Worm (Caenorhabditis elegans): ENCODE results near the gene K01A11.3.

The K01A11.3 gene

DNA sequence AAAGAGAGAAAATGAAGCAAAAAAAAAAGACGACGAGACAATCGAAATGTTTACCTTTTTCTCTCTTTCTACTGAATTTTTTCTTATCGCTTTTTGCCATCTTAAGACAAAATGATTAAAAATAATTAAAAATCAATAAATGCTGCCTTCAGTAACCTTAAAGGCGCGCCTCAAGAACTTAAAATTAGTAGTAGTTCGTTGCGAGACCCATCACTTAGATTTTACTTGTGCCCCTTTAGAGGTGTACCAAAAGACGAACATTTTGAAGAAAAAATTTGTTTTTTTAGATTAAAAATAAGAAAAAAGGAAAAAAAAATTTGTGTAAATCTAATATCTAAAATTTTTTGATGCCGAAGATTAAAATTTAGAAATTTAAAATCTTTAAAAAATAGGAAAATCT, 18.6 kb upstream of the K01A11.3 start:
- TF ChIP-seq blmp-1 (tag; optimal IDR thresholded peaks at IDR 0.05; ENCODE audit: insufficient read depth): no peak
- no peak for TF ChIP-seq nhr-11 (tag; optimal IDR thresholded peaks at IDR 0.05)
- TF ChIP-seq elt-3 (tag; optimal IDR thresholded peaks at IDR 0.05): no peak
- no peak for TF ChIP-seq snpc-4 (tag; optimal IDR thresholded peaks at IDR 0.05)
- TF ChIP-seq alr-1 (tag; optimal IDR thresholded peaks at IDR 0.05): no peak
- TF ChIP-seq mdl-1 (tag; optimal IDR thresholded peaks at IDR 0.05): no peak
- no peak for TF ChIP-seq mbf-1 (tag; optimal IDR thresholded peaks at IDR 0.05)
- no peak for TF ChIP-seq sem-4 (tag; optimal IDR thresholded peaks at IDR 0.05)
- TF ChIP-seq mab-5 (tag; optimal IDR thresholded peaks at IDR 0.05): no peak
- TF ChIP-seq ceh-16 (tag; optimal IDR thresholded peaks at IDR 0.05): no peak
- TF ChIP-seq aly-2 (tag; optimal IDR thresholded peaks at IDR 0.05): no peak
- TF ChIP-seq nhr-23 (tag; optimal IDR thresholded peaks at IDR 0.05): no peak
- TF ChIP-seq F13H6.1 (tag; optimal IDR thresholded peaks at IDR 0.05): no peak
- no peak for TF ChIP-seq nhr-21 (tag; optimal IDR thresholded peaks at IDR 0.05)
- TF ChIP-seq sma-3 (GFP tag; optimal IDR thresholded peaks at IDR 0.05): no peak
- no peak for TF ChIP-seq nhr-77 (tag; optimal IDR thresholded peaks at IDR 0.05)
- no peak for TF ChIP-seq ceh-82 (tag; optimal IDR thresholded peaks at IDR 0.05)
- no peak for TF ChIP-seq dmd-4 (tag; optimal IDR thresholded peaks at IDR 0.05)

DNA sequence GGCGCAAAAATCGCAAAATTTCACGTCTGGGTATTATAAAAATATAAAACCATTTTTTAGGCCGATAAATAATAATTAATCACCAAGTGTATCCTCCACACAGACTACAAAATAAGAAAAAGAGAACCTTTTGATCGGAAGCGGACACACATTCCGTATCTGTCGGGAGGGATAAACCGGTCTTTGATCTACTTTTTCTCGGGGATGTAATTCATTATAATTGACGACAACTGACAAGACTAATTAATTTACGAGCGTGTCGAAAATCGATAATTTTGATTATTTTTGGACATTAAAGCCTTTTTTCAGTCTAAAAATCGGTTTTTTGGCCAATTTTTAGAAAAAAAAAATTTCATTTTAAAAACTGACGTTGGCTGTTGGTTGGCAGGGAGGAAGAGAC, 18.0 kb upstream of the K01A11.3 start:
- TF ChIP-seq F13H6.1 (tag; optimal IDR thresholded peaks at IDR 0.05) (no peak), sma-3 (GFP tag; optimal IDR thresholded peaks at IDR 0.05) (peak; percentile 7), sma-9 (GFP tag; optimal IDR thresholded peaks at IDR 0.05) (no peak), sma-9 (tag; optimal IDR thresholded peaks at IDR 0.05) (no peak), lin-11 (tag; optimal IDR thresholded peaks at IDR 0.05) (no peak), unc-62 (GFP tag; optimal IDR thresholded peaks at IDR 0.05) (peak; percentile 1), fos-1 (tag; optimal IDR thresholded peaks at IDR 0.05) (no peak), Y55F3AM.14 (GFP tag; optimal IDR thresholded peaks at IDR 0.05) (no peak), sem-4 (tag; optimal IDR thresholded peaks at IDR 0.05) (no peak), nhr-21 (tag; optimal IDR thresholded peaks at IDR 0.05) (peak; percentile 22), skn-1 (tag; optimal IDR thresholded peaks at IDR 0.05) (no peak), crh-2 (tag; optimal IDR thresholded peaks at IDR 0.05) (no peak), mbf-1 (tag; optimal IDR thresholded peaks at IDR 0.05) (no peak)

DNA sequence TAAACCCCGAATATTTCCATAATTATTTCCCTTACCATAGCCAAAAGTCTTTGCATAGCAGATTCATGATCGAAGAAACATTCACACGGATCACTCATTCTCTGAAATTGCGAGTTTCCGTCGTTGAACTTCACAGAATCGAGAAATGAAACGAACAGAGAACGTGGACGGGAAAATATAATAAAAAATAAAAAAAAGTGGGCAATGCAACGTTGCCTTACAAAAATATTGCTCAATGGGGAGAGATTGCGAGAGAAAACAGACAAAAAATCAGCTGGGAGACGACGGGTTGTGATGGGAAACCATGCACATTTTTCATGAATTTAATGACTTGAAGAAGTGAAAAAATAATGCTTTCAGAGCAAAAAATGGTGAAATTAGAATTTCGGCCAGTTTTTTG, 17.2 kb upstream of the K01A11.3 start, which contains the start of gene smim-14:
smim-14 (minus strand) TSS at position 101 of the 400 bp plus-strand sequence.
- TF ChIP-seq unc-39 (tag; optimal IDR thresholded peaks at IDR 0.05) (no peak), F13H6.1 (tag; optimal IDR thresholded peaks at IDR 0.05) (no peak), fos-1 (tag; optimal IDR thresholded peaks at IDR 0.05) (peak; percentile 13), mbf-1 (tag; optimal IDR thresholded peaks at IDR 0.05) (no peak)

DNA sequence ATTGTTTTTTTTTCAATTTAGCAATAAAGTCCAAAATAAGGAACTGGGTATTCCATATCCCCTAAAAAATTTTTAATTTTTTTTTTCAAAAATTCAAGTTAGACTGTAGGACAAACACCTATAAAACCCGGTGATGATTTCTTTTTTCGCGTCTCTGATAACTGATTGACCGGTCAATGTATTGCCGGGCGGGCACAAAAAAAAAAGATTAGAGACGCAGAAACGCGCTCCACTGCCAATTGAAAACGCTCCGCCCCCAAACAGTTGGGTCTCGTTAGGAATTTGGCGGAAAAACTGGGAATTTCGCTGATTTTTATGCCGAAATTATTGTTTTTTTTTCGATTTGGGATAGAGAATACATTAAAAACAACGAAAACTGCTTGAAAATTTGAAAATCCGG, 16.0 kb upstream of the K01A11.3 start:
- TF ChIP-seq skn-1 (tag; optimal IDR thresholded peaks at IDR 0.05): no peak
- TF ChIP-seq fos-1 (tag; optimal IDR thresholded peaks at IDR 0.05): peak; percentile 39

DNA sequence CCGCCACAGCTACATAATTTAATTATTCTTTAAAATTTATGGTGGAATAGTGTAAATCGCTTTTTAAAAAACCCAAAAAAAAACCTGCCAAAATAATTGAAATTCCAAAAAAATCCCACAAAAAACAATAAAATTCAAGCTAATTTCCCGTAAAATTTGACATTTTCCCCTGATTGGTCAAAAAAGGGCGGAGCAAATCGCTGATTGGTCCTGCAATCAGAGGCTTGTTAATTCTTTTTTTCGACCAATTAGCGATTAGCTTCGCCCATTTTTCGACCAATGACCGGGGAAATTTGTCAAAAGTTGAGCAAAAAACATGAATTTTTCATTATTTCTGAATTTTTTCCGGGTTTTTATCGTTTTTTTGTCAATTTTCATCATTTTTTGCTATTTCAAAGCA, 14.6 kb upstream of the K01A11.3 start:
- TF ChIP-seq ztf-4 (tag; optimal IDR thresholded peaks at IDR 0.05): no peak
- TF ChIP-seq nhr-12 (tag; optimal IDR thresholded peaks at IDR 0.05): no peak
- no peak for TF ChIP-seq lsy-2 (tag; optimal IDR thresholded peaks at IDR 0.05)
- TF ChIP-seq F13H6.1 (tag; optimal IDR thresholded peaks at IDR 0.05): no peak
- TF ChIP-seq fos-1 (tag; optimal IDR thresholded peaks at IDR 0.05): no peak
- TF ChIP-seq unc-62 (GFP tag; optimal IDR thresholded peaks at IDR 0.05): no peak
- no peak for TF ChIP-seq zag-1 (tag; optimal IDR thresholded peaks at IDR 0.05)
- TF ChIP-seq elt-3 (tag; optimal IDR thresholded peaks at IDR 0.05): no peak
- TF ChIP-seq lin-13 (GFP tag; optimal IDR thresholded peaks at IDR 0.05): no peak
- no peak for TF ChIP-seq mdl-1 (tag; optimal IDR thresholded peaks at IDR 0.05)
- TF ChIP-seq lin-39 (tag; optimal IDR thresholded peaks at IDR 0.05): no peak
- no peak for TF ChIP-seq gmeb-1 (tag; optimal IDR thresholded peaks at IDR 0.05)
- TF ChIP-seq crh-2 (tag; optimal IDR thresholded peaks at IDR 0.05): no peak
- no peak for TF ChIP-seq ztf-11 (tag; optimal IDR thresholded peaks at IDR 0.05)
- no peak for TF ChIP-seq ama-1 (optimal IDR thresholded peaks at IDR 0.05)
- TF ChIP-seq skn-1 (tag; optimal IDR thresholded peaks at IDR 0.05): no peak
- no peak for TF ChIP-seq ztf-1 (GFP tag; conservative IDR thresholded peaks at IDR 0.05)

Data from whole organism, L2 larva.